Fruit fly (Drosophila melanogaster) S2 (cell line): Measurements from ENCODE around the gene CG5435.

Experiments
- CG8478 ChIP-seq: fragments of >200 bp; optimal IDR thresholded peaks from 2 replicates; lab custom pipeline; 2018
- CTCF ChIP-seq, 2 experiments: fragments of >200 bp; optimal IDR thresholded peaks; 2 replicates each; lab custom pipeline; 2018

DNA sequence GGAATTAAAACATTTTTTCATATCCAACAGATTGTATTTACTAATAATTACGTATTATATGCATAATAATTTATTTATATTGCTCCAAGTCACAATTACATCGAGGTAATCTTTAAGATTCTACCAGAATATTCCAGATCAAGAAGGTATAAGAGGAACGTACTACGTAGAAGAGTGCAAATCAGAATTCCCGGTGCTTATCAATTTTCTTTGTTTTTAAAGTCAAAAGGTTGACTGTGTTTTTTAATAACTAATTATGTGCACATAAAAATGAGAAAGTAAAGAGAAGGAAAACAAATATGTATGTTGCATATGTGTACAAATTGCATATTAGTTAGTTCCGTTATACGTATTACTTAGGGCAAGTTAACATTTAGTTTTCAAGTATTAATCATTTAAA is 9.5 kb downstream of the CG5435 start:
- TF ChIP-seq CG8478 (no peak), CTCF (optimal IDR thresholded peaks at IDR 0.05; lab: Kevin White, UChicago) (no peak)
